Fruit fly (Drosophila melanogaster) whole organism, embryonic: ENCODE results near the gene Tomosyn.

Experiments used
- Aef1 ChIP-seq: fragments of 200-800 bp; sonication (Bioruptor generic); IDR thresholded peaks from 3 replicates; pipeline ENCODE4 v1.3.6; 2022; ENCODE audit warnings: missing biosample characterization, missing genetic modification characterization
- Atf-2 ChIP-seq: fragments of 200-800 bp; sonication (Bioruptor generic); optimal IDR thresholded peaks from 2 replicates; lab custom pipeline; 2016; ENCODE audit warnings: missing biosample characterization, missing genetic modification characterization
- B-H1 ChIP-seq: fragments of 200-800 bp; sonication (Bioruptor generic); IDR thresholded peaks from 3 replicates; pipeline ENCODE4 v1.3.6; 2022; ENCODE audit warnings: missing biosample characterization, missing genetic modification characterization
- CG1024 ChIP-seq: fragments of 200-800 bp; sonication (Bioruptor generic); IDR thresholded peaks from 2 replicates; pipeline ENCODE4 v1.3.6; 2022; ENCODE audit warnings: missing biosample characterization, missing genetic modification characterization
- CG10565 ChIP-seq: fragments of 200-800 bp; sonication (Bioruptor generic); optimal IDR thresholded peaks from 3 replicates; lab custom pipeline; 2016; ENCODE audit warnings: missing biosample characterization, mild to moderate bottlenecking, missing genetic modification characterization
- CG11695 ChIP-seq: fragments of 200-800 bp; sonication (Bioruptor generic); IDR thresholded peaks from 3 replicates; pipeline ENCODE4 v1.3.6; 2022; ENCODE audit warnings: missing biosample characterization, missing genetic modification characterization
- CG12299 ChIP-seq: fragments of 200-800 bp; sonication (Bioruptor generic); optimal IDR thresholded peaks from 2 replicates; lab custom pipeline; 2018; ENCODE audit warnings: missing biosample characterization, mild to moderate bottlenecking, missing genetic modification characterization
- CG12659 ChIP-seq: fragments of 200-800 bp; sonication (Bioruptor generic); optimal IDR thresholded peaks from 3 replicates; lab custom pipeline; 2017; ENCODE audit warnings: mild to moderate bottlenecking, missing biosample characterization, missing genetic modification reagents, missing genetic modification characterization
- CG13894 ChIP-seq: fragments of 200-800 bp; sonication (Bioruptor generic); optimal IDR thresholded peaks from 3 replicates; lab custom pipeline; 2018; ENCODE audit warnings: missing biosample characterization, mild to moderate bottlenecking, missing genetic modification characterization, moderate library complexity
- CG14667 ChIP-seq: fragments of 200-800 bp; sonication (Bioruptor generic); IDR thresholded peaks from 2 replicates; pipeline ENCODE4 v1.3.6; 2022; ENCODE audit warnings: missing biosample characterization, missing genetic modification characterization
- CG14965 ChIP-seq: fragments of 200-800 bp; sonication (Bioruptor generic); optimal IDR thresholded peaks from 2 replicates; lab custom pipeline; 2016; ENCODE audit warnings: missing biosample characterization, missing genetic modification characterization, borderline replicate concordance
- CG15011 ChIP-seq: fragments of 200-800 bp; sonication (Bioruptor generic); optimal IDR thresholded peaks from 3 replicates; lab custom pipeline; 2018; ENCODE audit warnings: missing biosample characterization, mild to moderate bottlenecking, missing genetic modification characterization
- CG18011 ChIP-seq: fragments of 200-800 bp; sonication (Bioruptor generic); optimal IDR thresholded peaks from 2 replicates; lab custom pipeline; 2017; ENCODE audit warnings: missing biosample characterization, missing genetic modification characterization, mild to moderate bottlenecking, moderate library complexity, missing genotype
- CG18764 ChIP-seq: fragments of 200-800 bp; sonication (Bioruptor generic); optimal IDR thresholded peaks from 3 replicates; lab custom pipeline; 2016; ENCODE audit warnings: missing biosample characterization, missing genetic modification characterization
- CG30403 ChIP-seq: fragments of 200-800 bp; sonication (Bioruptor generic); optimal IDR thresholded peaks from 3 replicates; lab custom pipeline; 2016; ENCODE audit warnings: missing biosample characterization, missing genetic modification characterization
- CG33213 ChIP-seq: fragments of 200-800 bp; sonication (Bioruptor generic); optimal IDR thresholded peaks from 3 replicates; lab custom pipeline; 2016; ENCODE audit warnings: missing biosample characterization, missing genetic modification characterization
- CG3726 ChIP-seq: fragments of 200-800 bp; sonication (Bioruptor generic); IDR thresholded peaks from 3 replicates; pipeline ENCODE4, ENCODE4 v1.3.6; 2022; ENCODE audit warnings: missing biosample characterization, missing genetic modification characterization
- CG4707 ChIP-seq: fragments of 200-800 bp; sonication (Bioruptor generic); optimal IDR thresholded peaks from 2 replicates; lab custom pipeline; 2018; ENCODE audit warnings: missing biosample characterization, mild to moderate bottlenecking, missing genetic modification characterization, moderate library complexity
- CG7271 ChIP-seq: fragments of 200-800 bp; sonication (Bioruptor generic); optimal IDR thresholded peaks from 2 replicates; lab custom pipeline; 2018; ENCODE audit warnings: missing biosample characterization, mild to moderate bottlenecking, missing genetic modification characterization, moderate library complexity
- CG7556 ChIP-seq: fragments of 200-800 bp; sonication (Bioruptor generic); optimal IDR thresholded peaks from 2 replicates; lab custom pipeline; 2017; ENCODE audit warnings: missing biosample characterization, mild to moderate bottlenecking, missing genetic modification characterization
- CG8944 ChIP-seq: fragments of 200-800 bp; sonication (Bioruptor generic); optimal IDR thresholded peaks from 3 replicates; lab custom pipeline; 2016; ENCODE audit warnings: missing biosample characterization, missing genetic modification characterization
- CG9797 ChIP-seq: fragments of 200-800 bp; sonication (Bioruptor generic); optimal IDR thresholded peaks from 3 replicates; lab custom pipeline; 2018; ENCODE audit warnings: missing biosample characterization, mild to moderate bottlenecking, missing genetic modification characterization
- Doc2 ChIP-seq: fragments of 200-800 bp; sonication (Bioruptor generic); IDR thresholded peaks from 2 replicates; pipeline ENCODE4 v1.3.6; 2022; ENCODE audit warnings: missing biosample characterization, missing genetic modification characterization
- Gsc ChIP-seq: fragments of 200-800 bp; sonication (Bioruptor generic); IDR thresholded peaks from 2 replicates; pipeline ENCODE4 v1.3.6; 2022; ENCODE audit warnings: missing biosample characterization, missing genetic modification characterization
- HmgD ChIP-seq: fragments of 200-800 bp; sonication (Bioruptor generic); optimal IDR thresholded peaks from 3 replicates; lab custom pipeline; 2016; ENCODE audit warnings: missing biosample characterization, missing genetic modification characterization
- MTF-1 ChIP-seq: fragments of 200-800 bp; sonication (Bioruptor generic); optimal IDR thresholded peaks from 2 replicates; lab custom pipeline; 2018; ENCODE audit warnings: missing biosample characterization, mild to moderate bottlenecking, missing genetic modification characterization, borderline replicate concordance
- NK7.1 ChIP-seq: fragments of 200-800 bp; sonication (Bioruptor generic); optimal IDR thresholded peaks from 3 replicates; lab custom pipeline; 2016; ENCODE audit warnings: missing biosample characterization, missing genetic modification characterization
- Sox102F ChIP-seq: fragments of 200-800 bp; sonication (Bioruptor generic); optimal IDR thresholded peaks from 2 replicates; lab custom pipeline; 2018; ENCODE audit warnings: missing biosample characterization, mild to moderate bottlenecking, missing genetic modification characterization, moderate library complexity
- Xrp1 ChIP-seq: fragments of 200-800 bp; sonication (Bioruptor generic); IDR thresholded peaks from 2 replicates; pipeline ENCODE4 v1.3.6; 2022; ENCODE audit warnings: missing biosample characterization, missing genetic modification characterization
- ac ChIP-seq: fragments of 200-800 bp; sonication (Bioruptor generic); optimal IDR thresholded peaks from 3 replicates; lab custom pipeline; 2017; ENCODE audit warnings: missing biosample characterization, mild to moderate bottlenecking, missing genetic modification characterization
- chinmo ChIP-seq: fragments of 200-800 bp; sonication (Bioruptor generic); IDR thresholded peaks from 4 replicates; pipeline ENCODE4 v1.3.6; 2022; ENCODE audit warnings: missing biosample characterization, missing genetic modification characterization; ENCODE audit not compliant: partially characterized antibody
- dm ChIP-seq: fragments of 200-800 bp; sonication (Bioruptor generic); optimal IDR thresholded peaks from 3 replicates; lab custom pipeline; 2016; ENCODE audit warnings: missing biosample characterization, missing genetic modification characterization
- dmrt11E ChIP-seq: fragments of 200-800 bp; sonication (Bioruptor generic); optimal IDR thresholded peaks from 3 replicates; lab custom pipeline; 2018; ENCODE audit warnings: missing biosample characterization, mild to moderate bottlenecking, missing genetic modification characterization, moderate library complexity
- dmrt99B ChIP-seq: fragments of 200-800 bp; sonication (Bioruptor generic); optimal IDR thresholded peaks from 2 replicates; lab custom pipeline; 2018; ENCODE audit warnings: missing biosample characterization, mild to moderate bottlenecking, missing genetic modification characterization, moderate library complexity
- exex ChIP-seq: fragments of 200-800 bp; sonication (Bioruptor generic); optimal IDR thresholded peaks from 4 replicates; lab custom pipeline; 2018; ENCODE audit warnings: missing biosample characterization, mild to moderate bottlenecking, missing genetic modification characterization, moderate library complexity
- gcm ChIP-seq: fragments of 200-800 bp; sonication (Bioruptor generic); optimal IDR thresholded peaks from 2 replicates; lab custom pipeline; 2019; ENCODE audit warnings: missing biosample characterization, mild to moderate bottlenecking, missing genetic modification characterization, moderate library complexity
- gcm2 ChIP-seq: fragments of 200-800 bp; sonication (Bioruptor generic); optimal IDR thresholded peaks from 2 replicates; lab custom pipeline; 2016; ENCODE audit warnings: missing biosample characterization, missing genetic modification characterization
- kni ChIP-seq: fragments of 200-800 bp; sonication (Bioruptor generic); optimal IDR thresholded peaks from 3 replicates; lab custom pipeline; 2017; ENCODE audit warnings: mild to moderate bottlenecking, missing biosample characterization, missing genetic modification reagents, missing genetic modification characterization
- prd ChIP-seq, 3 experiments: fragments of >200 bp in 2 of 3; fragments of 200-800 bp in 1 of 3; sonication (Bioruptor generic) in 1 of 3; optimal IDR thresholded peaks in 2 of 3; IDR thresholded peaks in 1 of 3; 2 replicates in 2 of 3; 3 replicates in 1 of 3; pipeline versions ENCODE4 v1.3.6 to Lab custom; 2017 to 2022; ENCODE audit warnings: missing biosample characterization in 1 of 3, missing genetic modification characterization in 1 of 3
- pros ChIP-seq: fragments of 200-800 bp; sonication (Bioruptor generic); optimal IDR thresholded peaks from 3 replicates; lab custom pipeline; 2019; ENCODE audit warnings: missing biosample characterization, mild to moderate bottlenecking, missing genetic modification characterization, moderate library complexity
- scrt ChIP-seq: fragments of 200-800 bp; sonication (Bioruptor generic); optimal IDR thresholded peaks from 2 replicates; lab custom pipeline; 2018; ENCODE audit warnings: missing biosample characterization, mild to moderate bottlenecking, missing genetic modification characterization, moderate library complexity
- sd ChIP-seq: fragments of 200-800 bp; sonication (Bioruptor generic); optimal IDR thresholded peaks from 3 replicates; lab custom pipeline; 2018; ENCODE audit warnings: missing biosample characterization, mild to moderate bottlenecking, missing genetic modification characterization, moderate library complexity
- sens-2 ChIP-seq: fragments of 200-800 bp; sonication (Bioruptor generic); IDR thresholded peaks from 2 replicates; pipeline ENCODE4 v1.3.6; 2022; ENCODE audit warnings: missing biosample characterization, missing genetic modification characterization
- slp2 ChIP-seq: fragments of 200-800 bp; sonication (Bioruptor generic); optimal IDR thresholded peaks from 2 replicates; lab custom pipeline; 2016; ENCODE audit warnings: missing biosample characterization, missing genetic modification characterization
- tgo ChIP-seq: fragments of 200-800 bp; sonication (Bioruptor generic); IDR thresholded peaks from 3 replicates; pipeline ENCODE4 v1.3.6; 2022; ENCODE audit warnings: missing biosample characterization, missing genetic modification characterization
- z ChIP-seq: fragments of 200-800 bp; sonication (Bioruptor generic); IDR thresholded peaks from 3 replicates; pipeline ENCODE4 v1.3.6; 2022; ENCODE audit warnings: missing biosample characterization, missing genetic modification characterization
- zen ChIP-seq: fragments of 200-800 bp; sonication (Bioruptor generic); optimal IDR thresholded peaks from 3 replicates; lab custom pipeline; 2018; ENCODE audit warnings: missing biosample characterization, mild to moderate bottlenecking, missing genetic modification characterization, moderate library complexity
- zen2 ChIP-seq: fragments of 200-800 bp; sonication (Bioruptor generic); IDR thresholded peaks from 3 replicates; pipeline ENCODE4 v1.3.6; 2022; ENCODE audit warnings: missing biosample characterization, missing genetic modification characterization; ENCODE audit not compliant: partially characterized antibody
- zfh1 ChIP-seq: fragments of 200-800 bp; sonication (Bioruptor generic); IDR thresholded peaks from 3 replicates; pipeline ENCODE4 v1.3.6; 2022; ENCODE audit warnings: missing biosample characterization, missing genetic modification characterization

Tomosyn gene

dm6 chrX:12699095-12699750, 67.8 kb downstream of the Tomosyn start (continued):
- TF ChIP-seq Gsc (no peak), z (GFP tag; lab: Robert Waterston, UW) (peak; percentile 53; the same call in 1 of the 3 replicates), zen (peak; percentile 27), B-H1 (GFP tag; lab: Robert Waterston, UW) (no peak), CG18764 (GFP tag; lab: Kevin White, UChicago) (no peak), pros (GFP tag; lab: Kevin White, UChicago) (peak; percentile 39), dm (no peak), slp2 (GFP tag; lab: Kevin White, UChicago) (peak; percentile 6), CG12659 (GFP tag; lab: Kevin White, UChicago) (no peak), zen2 (GFP tag; lab: Robert Waterston, UW) (no peak), CG18011 (no peak), zfh1 (GFP tag; lab: Robert Waterston, UW) (no peak), MTF-1 (no peak), exex (tag; lab: Kevin White, UChicago) (no peak), CG11695 (GFP tag; lab: Robert Waterston, UW) (no peak), CG30403 (GFP tag; lab: Kevin White, UChicago) (peak; percentile 24), dmrt11E (tag; lab: Kevin White, UChicago) (peak; percentile 39), CG7271 (no peak), Atf-2 (GFP tag; lab: Kevin White, UChicago) (no peak), CG4707 (GFP tag; lab: Kevin White, UChicago) (no peak), gcm2 (no peak), CG3726 (GFP tag; lab: Robert Waterston, UW) (no peak), Sox102F (GFP tag; lab: Kevin White, UChicago) (peak; percentile 48), chinmo (GFP tag; lab: Robert Waterston, UW) (0 out of 4 replicates have a peak, but pooled peaks have one; percentile 34), scrt (GFP tag; lab: Kevin White, UChicago) (no peak), Aef1 (peak; percentile 34; the same call in 1 of the 3 replicates), CG13894 (tag; lab: Kevin White, UChicago) (no peak), CG15011 (GFP tag; lab: Kevin White, UChicago) (no peak), CG8944 (no peak), CG10565 (GFP tag; lab: Kevin White, UChicago) (no peak), CG33213 (GFP tag; lab: Kevin White, UChicago) (no peak), kni (no peak), ac (no peak), prd (optimal IDR thresholded peaks at IDR 0.05; lab: Kevin White, UChicago) (no peak), prd (GFP tag; IDR thresholded peaks at IDR 0.05; lab: Robert Waterston, UW) (peak; percentile 73; the same call in 2 of the 3 replicates), CG12299 (no peak), HmgD (GFP tag; lab: Kevin White, UChicago) (no peak), sens-2 (no peak), sd (tag; lab: Kevin White, UChicago) (no peak), dmrt99B (tag; lab: Kevin White, UChicago) (peak; percentile 48), CG1024 (GFP tag; lab: Robert Waterston, UW) (no peak), CG9797 (no peak), CG14667 (GFP tag; lab: Robert Waterston, UW) (no peak), CG14965 (no peak), Doc2 (GFP tag; lab: Robert Waterston, UW) (no peak), NK7.1 (GFP tag; lab: Kevin White, UChicago) (no peak), Xrp1 (peak; percentile 49; the same call in 1 of the 2 replicates), gcm (no peak), CG7556 (GFP tag; lab: Kevin White, UChicago) (peak; percentile 38), tgo (GFP tag; lab: Robert Waterston, UW) (peak; percentile 20; the same call in 2 of the 3 replicates)
